Worm (Caenorhabditis elegans): Measurements from ENCODE around the gene srz-62.
"Not testable (repeated sequence)": the region's sequence is repeated elsewhere in the genome, so short reads cannot be mapped to it uniquely, and the experiment has no call there.

Gene srz-62

DNA sequence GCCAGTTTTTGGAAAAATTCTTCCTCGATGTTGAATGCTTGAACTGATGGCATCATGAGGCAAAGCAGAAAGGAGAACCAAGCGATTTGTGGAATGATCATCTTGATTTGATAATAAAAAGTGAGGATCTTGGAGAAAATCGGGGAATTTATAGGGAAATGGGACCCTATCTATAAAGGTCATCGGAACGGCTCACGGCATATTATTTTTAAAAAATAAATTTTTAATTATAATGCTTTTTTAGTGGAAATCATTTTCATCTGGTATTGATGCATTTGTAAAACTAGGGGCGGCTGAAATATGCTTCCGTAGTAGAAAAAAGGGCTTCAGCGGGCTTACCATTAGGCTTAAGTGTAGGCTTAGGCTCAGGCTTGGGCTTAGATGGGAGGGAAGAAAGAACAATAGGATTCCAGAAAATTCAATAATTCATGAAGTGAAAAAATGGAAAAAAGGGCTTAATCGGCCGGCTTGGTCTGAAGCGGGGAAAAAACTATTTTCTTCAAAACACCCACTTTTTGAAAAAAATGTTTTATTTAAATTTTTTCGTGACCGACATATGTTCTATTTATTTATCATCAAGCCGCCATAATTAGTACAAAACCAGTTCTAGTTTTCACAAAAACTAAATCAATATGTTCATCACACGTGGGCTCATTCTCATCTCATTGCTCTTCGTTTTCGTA lies 7.3 kb downstream of the srz-62 start, which contains the start of the genes F56D6.22 and F56D6.12:
TSS of gene F56D6.22 (minus strand) at position 101 of the 683 bp plus-strand sequence.
TSS of gene F56D6.12 (plus strand) at position 633 of the 683 bp plus-strand sequence.
- TF ChIP-seq mdl-1 (tag; optimal IDR thresholded peaks at IDR 0.05) (no peak), lin-13 (GFP tag; optimal IDR thresholded peaks at IDR 0.05) (no peak)

DNA sequence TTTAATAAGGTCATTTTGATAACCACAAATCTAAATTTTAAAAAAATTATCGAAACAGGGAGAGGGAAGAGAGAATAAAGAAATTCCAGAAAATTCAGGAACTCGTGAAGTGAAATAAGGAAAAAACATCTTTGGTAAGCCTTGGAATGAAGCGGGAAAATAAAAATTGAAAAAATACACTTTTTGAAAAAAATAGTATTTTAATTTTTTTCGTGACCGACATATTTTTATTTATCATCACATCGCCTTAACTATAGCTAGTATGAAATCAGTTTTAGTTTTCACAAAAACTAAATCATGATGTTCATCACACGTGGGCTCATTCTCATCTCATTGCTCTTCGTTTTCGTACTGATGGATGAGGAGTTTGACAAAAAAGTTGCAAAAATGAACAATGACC lies 8.8 kb downstream of the srz-62 start, which contains the start of gene F56D6.13:
TSS of gene F56D6.13 (plus strand) at position 301 of the 400 bp plus-strand sequence.
- TF ChIP-seq aly-2 (tag; optimal IDR thresholded peaks at IDR 0.05) (no peak), Y116A8C.19 (tag; optimal IDR thresholded peaks at IDR 0.05; ENCODE audit: borderline replicate concordance) (no peak), lin-35 (GFP tag; optimal IDR thresholded peaks at IDR 0.05) (no peak), tlp-1 (tag; optimal IDR thresholded peaks at IDR 0.05) (no peak), snu-23 (GFP tag; optimal IDR thresholded peaks at IDR 0.05) (no peak), sox-4 (tag; optimal IDR thresholded peaks at IDR 0.05) (no peak), zip-4 (GFP tag; optimal IDR thresholded peaks at IDR 0.05) (no peak), nhr-20 (tag; optimal IDR thresholded peaks at IDR 0.05) (no peak), ceh-82 (tag; optimal IDR thresholded peaks at IDR 0.05) (no peak), nhr-71 (tag; optimal IDR thresholded peaks at IDR 0.05) (no peak), lsy-2 (tag; optimal IDR thresholded peaks at IDR 0.05) (no peak), ceh-63 (GFP tag; optimal IDR thresholded peaks at IDR 0.05) (no peak), lin-39 (tag; optimal IDR thresholded peaks at IDR 0.05) (no peak), pax-3 (tag; optimal IDR thresholded peaks at IDR 0.05) (no peak), mab-9 (GFP tag; IDR thresholded peaks at IDR 0.05) (no peak)

DNA sequence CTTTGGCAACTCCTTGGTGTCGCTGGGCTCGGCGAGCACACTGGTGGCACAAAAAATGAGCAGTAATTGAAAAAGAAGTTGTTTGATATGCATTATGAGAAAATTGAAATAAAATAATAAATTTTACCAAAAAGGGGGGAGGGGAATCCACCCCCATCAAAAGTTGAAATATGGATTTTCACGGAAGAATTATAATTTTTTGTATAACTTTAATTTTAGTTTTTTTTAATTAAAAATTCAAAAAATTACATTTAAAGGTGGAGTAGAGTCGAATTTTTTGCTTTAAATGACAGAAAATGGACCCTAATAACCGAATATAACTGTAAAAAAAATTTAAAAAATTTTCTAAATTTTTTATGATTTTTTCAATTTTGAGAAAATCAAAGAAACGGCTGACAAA lies 11.5 kb downstream of the srz-62 start, which contains the start of gene F56D6.18:
TSS of gene F56D6.18 (minus strand) at position 101 of the 400 bp plus-strand sequence.
- not testable (repeated sequence) for TF ChIP-seq alr-1 (tag; optimal IDR thresholded peaks at IDR 0.05; ENCODE audit: borderline replicate concordance); ceh-63 (GFP tag; optimal IDR thresholded peaks at IDR 0.05); zag-1 (tag; optimal IDR thresholded peaks at IDR 0.05)

DNA sequence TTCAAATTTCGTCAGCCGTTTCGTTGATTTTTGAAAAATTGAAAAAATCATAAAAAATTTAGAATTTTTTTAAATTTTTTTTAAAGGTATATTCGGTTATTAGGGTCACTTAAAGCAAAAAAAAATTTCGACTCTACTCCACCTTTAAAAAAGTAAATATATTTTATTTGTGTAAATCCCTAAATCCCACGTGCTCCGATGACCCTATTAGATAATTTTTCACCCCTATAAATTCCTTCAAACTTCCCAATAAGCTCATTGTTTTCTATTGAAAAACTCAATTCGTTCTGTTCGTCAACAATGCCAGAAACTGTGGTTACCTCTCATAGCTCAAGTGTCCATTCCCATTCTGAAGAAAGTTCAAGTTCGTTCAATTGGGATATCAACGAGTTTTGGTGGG lies 12.3 kb downstream of the srz-62 start, which contains the start of gene F56D6.20:
TSS of gene F56D6.20 (plus strand) at position 301 of the 400 bp plus-strand sequence.
- TF ChIP-seq ama-1 (optimal IDR thresholded peaks at IDR 0.05) (no peak), lin-13 (GFP tag; optimal IDR thresholded peaks at IDR 0.05) (no peak), unc-62 (GFP tag; optimal IDR thresholded peaks at IDR 0.05) (no peak), nhr-237 (tag; optimal IDR thresholded peaks at IDR 0.05) (no peak), pqm-1 (tag; optimal IDR thresholded peaks at IDR 0.05) (no peak), egl-13 (tag; optimal IDR thresholded peaks at IDR 0.05) (no peak), vab-15 (tag; optimal IDR thresholded peaks at IDR 0.05) (no peak), C04F5.9 (tag; optimal IDR thresholded peaks at IDR 0.05) (no peak), xbp-1 (tag; optimal IDR thresholded peaks at IDR 0.05) (no peak)

DNA sequence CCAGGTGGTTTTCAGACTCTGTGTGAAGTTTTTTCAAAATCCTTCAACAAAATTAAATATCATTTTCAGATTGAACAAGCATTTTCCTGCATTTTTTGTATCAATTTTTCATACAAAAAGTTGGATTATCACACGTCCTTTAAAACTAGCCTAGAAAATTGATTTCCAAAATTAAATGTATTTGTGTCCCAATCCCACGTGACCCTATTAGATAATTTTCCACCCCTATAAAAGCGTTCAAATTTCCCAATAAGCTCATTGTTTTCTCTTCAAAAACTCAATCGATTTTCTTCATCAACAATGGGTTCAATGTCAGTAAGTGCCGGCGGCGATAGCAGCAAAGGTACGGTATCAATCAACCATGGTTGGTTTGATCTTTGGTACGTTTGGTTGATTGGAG lies 14.2 kb downstream of the srz-62 start, which contains the start of gene F56D6.19:
TSS of gene F56D6.19 (plus strand) at position 301 of the 400 bp plus-strand sequence.
- TF ChIP-seq ets-5 (GFP tag; IDR thresholded peaks at IDR 0.05) (no peak), efl-1 (optimal IDR thresholded peaks at IDR 0.05) (no peak), efl-1 (GFP tag; optimal IDR thresholded peaks at IDR 0.05 in 1 of 2) (peak in 1 of 2 experiments; percentile 64)

DNA sequence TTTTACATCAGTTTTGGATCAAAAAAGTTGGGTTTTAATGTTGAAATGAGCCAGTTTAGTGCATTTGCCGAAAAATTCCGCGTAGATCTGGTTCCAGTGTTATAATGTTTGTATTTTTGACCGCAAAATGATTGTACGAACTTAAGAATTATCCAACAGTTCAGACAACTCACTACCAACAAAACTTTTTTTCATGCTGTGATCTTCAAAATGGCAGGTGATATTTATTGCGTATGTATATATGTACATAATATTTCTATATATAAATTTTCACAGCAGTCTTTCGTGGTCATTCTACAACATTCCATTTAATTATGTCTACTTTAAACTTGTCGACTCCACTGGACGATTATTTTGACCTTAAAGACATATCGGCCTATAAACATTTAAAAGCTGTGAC lies 15.0 kb downstream of the srz-62 start, which contains the start of gene srz-20:
TSS of gene srz-20 (plus strand) at position 301 of the 400 bp plus-strand sequence.
- TF ChIP-seq elt-2 (tag; optimal IDR thresholded peaks at IDR 0.05), result no peak
- TF ChIP-seq vab-15 (tag; optimal IDR thresholded peaks at IDR 0.05), result no peak
- no peak for TF ChIP-seq elt-3 (tag; optimal IDR thresholded peaks at IDR 0.05)
- no peak for TF ChIP-seq ceh-63 (GFP tag; optimal IDR thresholded peaks at IDR 0.05)
- no peak for TF ChIP-seq grh-1 (GFP tag; IDR thresholded peaks at IDR 0.05)
- TF ChIP-seq pag-3 (tag; optimal IDR thresholded peaks at IDR 0.05; ENCODE audit: borderline replicate concordance, insufficient read depth), result no peak
- no peak for TF ChIP-seq pax-3 (tag; optimal IDR thresholded peaks at IDR 0.05)
- no peak for TF ChIP-seq hlh-17 (GFP tag; optimal IDR thresholded peaks at IDR 0.05; ENCODE audit: borderline replicate concordance)

All from whole organism, L1 larva.